Worm (Caenorhabditis elegans): ENCODE measurements around the gene M02E1.1.
"Not testable (repeated sequence)": the region's sequence is repeated elsewhere in the genome, so short reads cannot be mapped to it uniquely, and the experiment has no call there.

M02E1.1 gene

ce11 chrX:325597-326161 lies at the start of gene M02E1.1:
M02E1.1 (plus strand) TSS chrX:326111.
- peak; percentile 54 for TF ChIP-seq C34F6.9 (tag; optimal IDR thresholded peaks at IDR 0.05)
- no peak for TF ChIP-seq Y55F3AM.14 (GFP tag; optimal IDR thresholded peaks at IDR 0.05)
- TF ChIP-seq R02D3.7 (tag; optimal IDR thresholded peaks at IDR 0.05): no peak
- no peak for TF ChIP-seq ztf-4 (tag; optimal IDR thresholded peaks at IDR 0.05)
- TF ChIP-seq ama-1 (optimal IDR thresholded peaks at IDR 0.05): no peak
- no peak for TF ChIP-seq peb-1 (tag; optimal IDR thresholded peaks at IDR 0.05)
- TF ChIP-seq blmp-1 (tag; optimal IDR thresholded peaks at IDR 0.05; ENCODE audit: insufficient read depth): no peak
- TF ChIP-seq ztf-1 (GFP tag; conservative IDR thresholded peaks at IDR 0.05): no peak
- TF ChIP-seq sma-3 (GFP tag; optimal IDR thresholded peaks at IDR 0.05): no peak
- TF ChIP-seq ceh-82 (tag; optimal IDR thresholded peaks at IDR 0.05): no peak
- TF ChIP-seq nhr-6 (tag; optimal IDR thresholded peaks at IDR 0.05): no peak
- no peak for TF ChIP-seq skn-1 (tag; optimal IDR thresholded peaks at IDR 0.05)
- TF ChIP-seq nhr-129 (tag; optimal IDR thresholded peaks at IDR 0.05): peak; percentile 32
- TF ChIP-seq sem-4 (tag; optimal IDR thresholded peaks at IDR 0.05): no peak
- no peak for TF ChIP-seq aly-2 (tag; optimal IDR thresholded peaks at IDR 0.05)
- TF ChIP-seq elt-3 (tag; optimal IDR thresholded peaks at IDR 0.05): no peak
- TF ChIP-seq alr-1 (tag; optimal IDR thresholded peaks at IDR 0.05): no peak
- no peak for TF ChIP-seq dmd-4 (tag; optimal IDR thresholded peaks at IDR 0.05)
- TF ChIP-seq unc-62 (GFP tag; optimal IDR thresholded peaks at IDR 0.05): no peak
- no peak for TF ChIP-seq zag-1 (tag; optimal IDR thresholded peaks at IDR 0.05)
- TF ChIP-seq nhr-10 (tag; optimal IDR thresholded peaks at IDR 0.05): no peak
- no peak for TF ChIP-seq ztf-11 (tag; optimal IDR thresholded peaks at IDR 0.05)
- peak; percentile 8 for TF ChIP-seq lin-13 (GFP tag; optimal IDR thresholded peaks at IDR 0.05)
- no peak for TF ChIP-seq nhr-12 (tag; optimal IDR thresholded peaks at IDR 0.05)
- TF ChIP-seq elt-1 (tag; optimal IDR thresholded peaks at IDR 0.05): no peak
- peak; percentile 18 for TF ChIP-seq nhr-25 (tag; optimal IDR thresholded peaks at IDR 0.05)
- peak; percentile 8 for TF ChIP-seq F13H6.1 (tag; optimal IDR thresholded peaks at IDR 0.05)
- TF ChIP-seq unc-55 (GFP tag; optimal IDR thresholded peaks at IDR 0.05): peak; percentile 43
- TF ChIP-seq sma-9 (GFP tag; optimal IDR thresholded peaks at IDR 0.05): no peak
- TF ChIP-seq sma-9 (tag; optimal IDR thresholded peaks at IDR 0.05): no peak
- peak; percentile 40 for TF ChIP-seq fos-1 (tag; optimal IDR thresholded peaks at IDR 0.05)
- no peak for TF ChIP-seq nhr-77 (tag; optimal IDR thresholded peaks at IDR 0.05)
- TF ChIP-seq egl-27 (tag; optimal IDR thresholded peaks at IDR 0.05): no peak
- TF ChIP-seq lsy-2 (tag; optimal IDR thresholded peaks at IDR 0.05): peak in 1 of 2 experiments; percentile 48
- TF ChIP-seq lin-39 (tag; optimal IDR thresholded peaks at IDR 0.05): no peak
- TF ChIP-seq gmeb-1 (tag; optimal IDR thresholded peaks at IDR 0.05): peak; percentile 24
- peak; percentile 26 for TF ChIP-seq crh-2 (tag; optimal IDR thresholded peaks at IDR 0.05)
- no peak for TF ChIP-seq mab-5 (tag; optimal IDR thresholded peaks at IDR 0.05)
- TF ChIP-seq nhr-11 (tag; optimal IDR thresholded peaks at IDR 0.05): no peak
- TF ChIP-seq nhr-23 (tag; optimal IDR thresholded peaks at IDR 0.05): no peak

ce11 chrX:286116-286515 lies 39.8 kb upstream of the M02E1.1 start, which contains the start of gene Y47C4A.1:
Y47C4A.1 (minus strand) TSS chrX:286216.
- not testable (repeated sequence) for TF ChIP-seq snpc-4, elt-1, ceh-16 (tag; optimal IDR thresholded peaks at IDR 0.05)

DNA sequence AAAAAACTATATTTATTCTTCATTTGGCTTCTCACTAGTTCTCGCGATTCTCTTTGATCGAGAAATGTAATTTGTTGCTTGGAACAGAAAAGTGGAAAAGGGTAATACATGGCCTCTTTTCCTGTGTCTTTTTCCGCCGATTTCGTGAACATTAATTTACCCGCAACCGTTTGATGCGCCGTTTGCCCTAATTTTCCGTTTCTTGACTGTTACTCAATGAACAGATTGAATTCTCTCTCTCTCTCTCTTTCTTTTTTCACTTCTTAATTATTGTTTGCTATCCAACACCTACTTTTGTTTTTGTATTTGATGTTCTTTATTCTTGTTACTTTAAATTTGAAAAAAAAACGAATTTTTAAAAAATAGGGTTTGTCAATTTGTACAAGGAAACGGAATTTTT lies 30.2 kb upstream of the M02E1.1 start:
- no peak for TF ChIP-seq peb-1 (tag; optimal IDR thresholded peaks at IDR 0.05)
- TF ChIP-seq lsy-2 (tag; optimal IDR thresholded peaks at IDR 0.05): no peak
- no peak for TF ChIP-seq alr-1 (tag; optimal IDR thresholded peaks at IDR 0.05)

All from whole organism, L2 larva.